Worm (Caenorhabditis elegans) whole organism, midembryonic: ENCODE measurements around the gene lmp-1.

Experiments
- T22C8.4 ChIP-seq: fragments of 200-800 bp; sonication (Bioruptor generic); IDR thresholded peaks from 2 replicates; pipeline ENCODE4 v1.3.6; 2022; ENCODE audit warnings: missing genetic modification characterization, missing compliant biosample characterization
- cog-1 ChIP-seq: sonication (generic microtip); optimal IDR thresholded peaks from 2 replicates; lab custom pipeline; 2016; ENCODE audit warnings: missing genetic modification characterization, missing compliant biosample characterization
- flt-1 ChIP-seq: fragments of 200-800 bp; sonication (Bioruptor generic); IDR thresholded peaks from 2 replicates; pipeline ENCODE4 v1.3.6; 2022; ENCODE audit warnings: missing genetic modification characterization, missing compliant biosample characterization
- klf-2 ChIP-seq: fragments of 200-800 bp; sonication (Bioruptor generic); conservative IDR thresholded peaks from 2 replicates; pipeline ENCODE4 v1.3.6; 2022; ENCODE audit warnings: missing genetic modification reagents, missing genetic modification characterization, missing compliant biosample characterization
- ref-1 ChIP-seq: fragments of 200-800 bp; sonication (Bioruptor generic); conservative IDR thresholded peaks from 2 replicates; pipeline ENCODE4 v1.3.6; 2022; ENCODE audit warnings: missing genetic modification reagents, missing genetic modification characterization, missing compliant biosample characterization
- ztf-23 ChIP-seq: fragments of 200-800 bp; sonication (Bioruptor generic); IDR thresholded peaks from 2 replicates; pipeline ENCODE4 v1.3.6; 2022; ENCODE audit warnings: missing genetic modification reagents, missing genetic modification characterization, missing compliant biosample characterization
- ztf-29 ChIP-seq: fragments of 200-800 bp; sonication (Bioruptor generic); IDR thresholded peaks from 2 replicates; pipeline ENCODE4 v1.3.6; 2022; ENCODE audit warnings: missing genetic modification reagents, missing genetic modification characterization, missing compliant biosample characterization

DNA sequence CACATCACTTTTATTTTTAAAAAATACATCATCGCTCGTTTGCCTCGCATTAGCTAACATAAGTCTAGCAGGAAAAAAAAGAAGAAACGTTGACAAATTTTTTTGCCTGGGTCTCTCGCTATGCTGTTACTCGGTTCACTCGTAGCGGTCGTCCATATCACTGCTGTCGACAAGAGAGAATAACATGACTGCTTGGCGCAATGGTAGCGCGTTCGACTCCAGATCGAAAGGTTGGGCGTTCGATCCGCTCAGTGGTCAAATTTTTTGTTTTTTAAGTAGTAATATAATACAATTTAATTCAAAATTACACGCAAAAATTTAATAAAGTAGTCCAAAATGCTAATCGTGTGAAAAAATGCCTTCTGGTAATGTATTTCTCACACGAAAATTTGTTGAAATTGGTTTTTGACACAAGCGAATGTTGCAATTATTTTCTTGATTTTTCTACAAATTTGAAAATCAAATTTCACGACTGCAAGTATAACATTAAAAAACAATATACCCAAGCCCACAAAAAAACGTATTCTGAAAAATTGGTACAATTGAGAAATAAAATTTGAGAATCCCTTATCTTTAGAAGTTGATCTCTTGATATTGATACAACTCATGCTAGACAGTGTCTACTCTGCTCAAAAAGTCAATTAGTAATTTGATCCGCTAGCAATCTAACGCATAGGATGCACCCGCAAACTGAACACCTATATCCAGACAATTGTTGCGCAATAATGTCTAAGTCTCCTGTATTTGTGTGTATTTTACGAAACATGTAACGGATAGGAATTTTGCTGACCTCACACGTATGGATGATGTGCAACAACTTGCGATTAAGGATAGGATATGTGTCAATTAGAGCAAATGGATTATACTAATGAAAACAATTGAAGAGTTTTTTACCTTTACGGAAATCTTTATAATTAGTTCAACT, 6.0 kb downstream of the lmp-1 start:
- TF ChIP-seq ztf-23 (GFP tag; lab: Robert Waterston, UW) (peak; percentile 87), T22C8.4 (GFP tag; lab: Robert Waterston, UW) (peak; percentile 75), cog-1 (peak; percentile 57), klf-2 (peak; percentile 86), ztf-29 (peak; percentile 85), flt-1 (GFP tag; lab: Robert Waterston, UW) (peak; percentile 94), ref-1 (GFP tag; lab: Robert Waterston, UW) (peak; percentile 78)
